Fruit fly (Drosophila melanogaster) S2 (cell line): ENCODE results near the gene CG32488.

ENCODE experiments used
- CG8478 ChIP-seq: fragments of >200 bp; optimal IDR thresholded peaks from 2 replicates; lab custom pipeline; 2018
- CTCF ChIP-seq, 2 experiments: fragments of >200 bp; optimal IDR thresholded peaks; 2 replicates each; lab custom pipeline; 2018

DNA sequence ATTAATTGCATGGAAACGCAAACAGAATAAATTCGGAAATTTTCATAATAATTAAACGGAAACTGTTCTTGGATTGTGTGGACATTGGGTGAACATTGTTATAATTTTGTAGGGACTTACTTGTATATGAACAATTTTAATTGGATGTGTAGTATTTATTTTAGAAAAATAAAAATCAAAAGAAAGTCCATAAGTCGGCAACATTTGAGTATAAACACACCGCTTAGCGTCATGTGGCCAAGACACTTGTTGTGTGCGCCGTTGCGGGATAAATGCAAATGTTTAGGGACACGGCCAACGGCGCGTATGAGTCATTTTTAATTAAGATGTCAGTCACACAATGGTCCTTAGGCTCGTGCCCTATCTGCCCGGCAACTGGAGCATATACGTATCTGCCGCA lies 29.6 kb downstream of the CG32488 start:
- TF ChIP-seq CTCF (optimal IDR thresholded peaks at IDR 0.05; lab: Kevin White, UChicago): no peak
- TF ChIP-seq CG8478 (lab: Kevin White, UChicago): no peak
